Worm (Caenorhabditis elegans): ENCODE data around the gene scl-21.

The scl-21 gene

ce11 chrV:19467574-19467973 lies 27.9 kb downstream of the scl-21 start, which contains the start of gene Y43F8B.23:
TSS of gene Y43F8B.23 (minus strand) at chrV:19467648.
- no peak for TF ChIP-seq unc-39 (tag; optimal IDR thresholded peaks at IDR 0.05)
- no peak for TF ChIP-seq ceh-16 (tag; optimal IDR thresholded peaks at IDR 0.05)
- no peak for TF ChIP-seq nhr-11 (tag; optimal IDR thresholded peaks at IDR 0.05)
- peak; percentile 14 for TF ChIP-seq crh-2 (tag; optimal IDR thresholded peaks at IDR 0.05)
- no peak for TF ChIP-seq C34F6.9 (tag; optimal IDR thresholded peaks at IDR 0.05)
- no peak for TF ChIP-seq mbf-1 (tag; optimal IDR thresholded peaks at IDR 0.05)
- TF ChIP-seq sem-4 (tag; optimal IDR thresholded peaks at IDR 0.05), result no peak
- peak; percentile 2 for TF ChIP-seq gmeb-1 (tag; optimal IDR thresholded peaks at IDR 0.05)
- TF ChIP-seq F13H6.1 (tag; optimal IDR thresholded peaks at IDR 0.05), result no peak
- TF ChIP-seq alr-1 (tag; optimal IDR thresholded peaks at IDR 0.05), result no peak
- no peak for TF ChIP-seq zag-1 (tag; optimal IDR thresholded peaks at IDR 0.05)
- peak; percentile 92 for TF ChIP-seq fos-1 (tag; optimal IDR thresholded peaks at IDR 0.05)
- TF ChIP-seq nhr-77 (tag; optimal IDR thresholded peaks at IDR 0.05), result no peak
- no peak for TF ChIP-seq ztf-1 (GFP tag; conservative IDR thresholded peaks at IDR 0.05)
- TF ChIP-seq blmp-1 (tag; optimal IDR thresholded peaks at IDR 0.05; ENCODE audit: insufficient read depth), result no peak

- TF ChIP-seq ama-1 (optimal IDR thresholded peaks at IDR 0.05) (no peak), nhr-23 (tag; optimal IDR thresholded peaks at IDR 0.05) (no peak), blmp-1 (tag; optimal IDR thresholded peaks at IDR 0.05; ENCODE audit: insufficient read depth) (no peak), nhr-77 (tag; optimal IDR thresholded peaks at IDR 0.05) (no peak), sma-9 (GFP tag; optimal IDR thresholded peaks at IDR 0.05) (no peak), sma-9 (tag; optimal IDR thresholded peaks at IDR 0.05) (no peak)
These were observed 32.9 kb downstream of the scl-21 start, which contains the start of gene Y43F8B.25 for ce11 chrV:19462612-19463011. TSS of gene Y43F8B.25 (plus strand) at chrV:19462912.

ce11 chrV:19462020-19462419 lies 33.5 kb downstream of the scl-21 start, which contains the start of gene Y43F8B.15:
TSS of gene Y43F8B.15 (minus strand) at chrV:19462120.
- TF ChIP-seq R02D3.7 (tag; optimal IDR thresholded peaks at IDR 0.05) (no peak), alr-1 (tag; optimal IDR thresholded peaks at IDR 0.05) (no peak), skn-1 (tag; optimal IDR thresholded peaks at IDR 0.05) (no peak), Y55F3AM.14 (GFP tag; optimal IDR thresholded peaks at IDR 0.05) (no peak), snpc-4 (tag; optimal IDR thresholded peaks at IDR 0.05) (no peak), ztf-1 (GFP tag; conservative IDR thresholded peaks at IDR 0.05) (no peak), mab-5 (tag; optimal IDR thresholded peaks at IDR 0.05) (no peak), ZK546.5 (tag; optimal IDR thresholded peaks at IDR 0.05) (no peak), elt-3 (tag; optimal IDR thresholded peaks at IDR 0.05) (no peak), blmp-1 (tag; optimal IDR thresholded peaks at IDR 0.05; ENCODE audit: insufficient read depth) (no peak), nhr-11 (tag; optimal IDR thresholded peaks at IDR 0.05) (no peak)

- TF ChIP-seq fos-1 (tag; optimal IDR thresholded peaks at IDR 0.05), result peak; percentile 18
These were observed 36.0 kb downstream of the scl-21 start for ce11 chrV:19459501-19459900.

- TF ChIP-seq fos-1 (tag; optimal IDR thresholded peaks at IDR 0.05) (peak; percentile 21), skn-1 (tag; optimal IDR thresholded peaks at IDR 0.05) (no peak)
These were observed 38.4 kb downstream of the scl-21 start, which contains the start of gene Y43F8B.24 for ce11 chrV:19457120-19457519. TSS of gene Y43F8B.24 (plus strand) at chrV:19457420.

ce11 chrV:19455650-19456049 lies 39.8 kb downstream of the scl-21 start, which contains the start of the genes Y43F8B.13 and Y43F8B.14:
TSS of gene Y43F8B.13 (plus strand) at chrV:19455950.
TSS of gene Y43F8B.14 (minus strand) at chrV:19455971.
- TF ChIP-seq nhr-10 (tag; optimal IDR thresholded peaks at IDR 0.05), result no peak

- TF ChIP-seq alr-1 (tag; optimal IDR thresholded peaks at IDR 0.05), result no peak
- TF ChIP-seq fos-1 (tag; optimal IDR thresholded peaks at IDR 0.05), result peak; percentile 33
- no peak for TF ChIP-seq ZK546.5 (tag; optimal IDR thresholded peaks at IDR 0.05)
- TF ChIP-seq nhr-12 (tag; optimal IDR thresholded peaks at IDR 0.05), result no peak
- TF ChIP-seq sem-4 (tag; optimal IDR thresholded peaks at IDR 0.05), result no peak
These were observed 45.9 kb downstream of the scl-21 start, which contains the start of gene M04C3.5 for ce11 chrV:19449544-19449943. TSS of gene M04C3.5 (plus strand) at chrV:19449733.

- TF ChIP-seq egl-27 (tag; optimal IDR thresholded peaks at IDR 0.05) (no peak), nhr-237 (tag; optimal IDR thresholded peaks at IDR 0.05) (no peak), lin-39 (tag; optimal IDR thresholded peaks at IDR 0.05) (no peak), elt-3 (tag; optimal IDR thresholded peaks at IDR 0.05) (no peak), nhr-6 (tag; optimal IDR thresholded peaks at IDR 0.05) (no peak), unc-55 (GFP tag; optimal IDR thresholded peaks at IDR 0.05) (no peak), dmd-4 (tag; optimal IDR thresholded peaks at IDR 0.05) (no peak), nhr-77 (tag; optimal IDR thresholded peaks at IDR 0.05) (no peak), sma-9 (GFP tag; optimal IDR thresholded peaks at IDR 0.05) (no peak), sma-9 (tag; optimal IDR thresholded peaks at IDR 0.05) (no peak), snpc-4 (tag; optimal IDR thresholded peaks at IDR 0.05) (no peak), ama-1 (optimal IDR thresholded peaks at IDR 0.05) (no peak)
These were observed 46.7 kb downstream of the scl-21 start, which contains the start of gene M04C3.2 for ce11 chrV:19448805-19449204. TSS of gene M04C3.2 (minus strand) at chrV:19448905.

Measured in whole organism, L2 larva.